Fruit fly (Drosophila melanogaster): ENCODE results near the gene Spn.

dm6 chr3L:2551137-2551676 is 2.9 kb downstream of the Spn start:
- TF ChIP-seq psq (optimal IDR thresholded peaks at IDR 0.05) (no peak), Myc (optimal IDR thresholded peaks at IDR 0.05) (no peak), ttk (optimal IDR thresholded peaks at IDR 0.05) (no peak), Sin3A (optimal IDR thresholded peaks at IDR 0.05) (no peak), h (optimal IDR thresholded peaks at IDR 0.05) (no peak), insv (optimal IDR thresholded peaks at IDR 0.05) (no peak)

All from Kc167 (cell line).